1 fruit fly cellular context compared by ENCODE assay signal in genomic region chrX:18838929-18839576, dm6.
TF ChIP-seq lines count a peak whose summit lies in the region.

No protein-coding gene starts in this region.

TF ChIP-seq in whole organism, embryonic, 481 proteins besides CTCF, POLR2A, EP300 and RAD21 (continued from another document):
- no peak for TF ChIP-seq HLHmδ (GFP tag; optimal IDR thresholded peaks at IDR 0.05; lab: Kevin White, UChicago)
- TF ChIP-seq Stat92E (GFP tag; optimal IDR thresholded peaks at IDR 0.05; lab: Kevin White, UChicago), result no peak
- no peak for TF ChIP-seq dysf (GFP tag; IDR thresholded peaks at IDR 0.05; lab: Robert Waterston, UW)
- no peak for TF ChIP-seq ems (GFP tag; optimal IDR thresholded peaks at IDR 0.05; lab: Kevin White, UChicago)
- TF ChIP-seq btn (GFP tag; optimal IDR thresholded peaks at IDR 0.05; lab: Kevin White, UChicago), result no peak
- TF ChIP-seq Lim3 (GFP tag; IDR thresholded peaks at IDR 0.05; lab: Robert Waterston, UW), result no peak
- no peak for TF ChIP-seq ssp (GFP tag; IDR thresholded peaks at IDR 0.05; lab: Robert Waterston, UW)
- no peak for TF ChIP-seq CG9727 (GFP tag; optimal IDR thresholded peaks at IDR 0.05; lab: Kevin White, UChicago)
- TF ChIP-seq CG3065 (GFP tag; optimal IDR thresholded peaks at IDR 0.05; lab: Kevin White, UChicago), result no peak
- TF ChIP-seq CG15073 (GFP tag; optimal IDR thresholded peaks at IDR 0.05; lab: Kevin White, UChicago), result no peak
- TF ChIP-seq Taf1 (GFP tag; IDR thresholded peaks at IDR 0.05; lab: Robert Waterston, UW), result no peak
- no peak for TF ChIP-seq CG18011 (GFP tag; optimal IDR thresholded peaks at IDR 0.05; lab: Kevin White, UChicago)
- TF ChIP-seq ERR (GFP tag; optimal IDR thresholded peaks at IDR 0.05; lab: Kevin White, UChicago), result no peak
- no peak for TF ChIP-seq CG8924 (tag; optimal IDR thresholded peaks at IDR 0.05; lab: Kevin White, UChicago)
- no peak for TF ChIP-seq Chrac-16 (GFP tag; optimal IDR thresholded peaks at IDR 0.05; lab: Kevin White, UChicago)
- no peak for TF ChIP-seq zfh1 (GFP tag; IDR thresholded peaks at IDR 0.05; lab: Robert Waterston, UW)
- TF ChIP-seq Jarid2 (GFP tag; optimal IDR thresholded peaks at IDR 0.05; lab: Kevin White, UChicago), result no peak
- no peak for TF ChIP-seq gro (GFP tag; optimal IDR thresholded peaks at IDR 0.05; lab: Kevin White, UChicago)
- no peak for TF ChIP-seq gt (GFP tag; IDR thresholded peaks at IDR 0.05; lab: Robert Waterston, UW)
- TF ChIP-seq twi (tag; optimal IDR thresholded peaks at IDR 0.05; lab: Kevin White, UChicago), result no peak
- TF ChIP-seq CG12299 (tag; optimal IDR thresholded peaks at IDR 0.05; lab: Kevin White, UChicago), result no peak
- no peak for TF ChIP-seq fru (optimal IDR thresholded peaks at IDR 0.05; lab: Kevin White, UChicago)
- no peak for TF ChIP-seq TFAM (GFP tag; optimal IDR thresholded peaks at IDR 0.05; lab: Kevin White, UChicago)
- TF ChIP-seq Hmx (GFP tag; optimal IDR thresholded peaks at IDR 0.05; lab: Kevin White, UChicago), result no peak
- no peak for TF ChIP-seq Pdp1 (GFP tag; optimal IDR thresholded peaks at IDR 0.05; lab: Kevin White, UChicago)
- TF ChIP-seq CG4707 (GFP tag; optimal IDR thresholded peaks at IDR 0.05; lab: Kevin White, UChicago), result peak; percentile 17
- no peak for TF ChIP-seq Neu2 (GFP tag; optimal IDR thresholded peaks at IDR 0.05; lab: Kevin White, UChicago; ENCODE audit: borderline replicate concordance)
- no peak for TF ChIP-seq Doc3 (GFP tag; IDR thresholded peaks at IDR 0.05; lab: Robert Waterston, UW; ENCODE audit: partially characterized antibody)
- TF ChIP-seq hkb (optimal IDR thresholded peaks at IDR 0.05; lab: Kevin White, UChicago), result no peak
- no peak for TF ChIP-seq hkb (GFP tag; IDR thresholded peaks at IDR 0.05; lab: Robert Waterston, UW)
- no peak for TF ChIP-seq sqz (GFP tag; optimal IDR thresholded peaks at IDR 0.05; lab: Kevin White, UChicago)
- no peak for TF ChIP-seq Atf-2 (GFP tag; optimal IDR thresholded peaks at IDR 0.05; lab: Kevin White, UChicago)
- TF ChIP-seq cato (GFP tag; optimal IDR thresholded peaks at IDR 0.05; lab: Kevin White, UChicago; ENCODE audit: borderline replicate concordance), result no peak
- peak; percentile 12 for TF ChIP-seq CG2678 (tag; optimal IDR thresholded peaks at IDR 0.05; lab: Kevin White, UChicago)
- TF ChIP-seq crc (GFP tag; optimal IDR thresholded peaks at IDR 0.05; lab: Kevin White, UChicago), result no peak
- TF ChIP-seq oc (tag; optimal IDR thresholded peaks at IDR 0.05; lab: Kevin White, UChicago), result no peak
- no peak for TF ChIP-seq CG16815 (GFP tag; optimal IDR thresholded peaks at IDR 0.05; lab: Kevin White, UChicago)
- TF ChIP-seq CkIIα-i1 (GFP tag; IDR thresholded peaks at IDR 0.05; lab: Robert Waterston, UW), result no peak
- TF ChIP-seq ken (GFP tag; IDR thresholded peaks at IDR 0.05; lab: Robert Waterston, UW), result no peak
- peak; percentile 25 for TF ChIP-seq CG11504 (tag; optimal IDR thresholded peaks at IDR 0.05; lab: Kevin White, UChicago)
- TF ChIP-seq Dbx (GFP tag; IDR thresholded peaks at IDR 0.05; lab: Robert Waterston, UW), result no peak
- TF ChIP-seq dati (GFP tag; IDR thresholded peaks at IDR 0.05; lab: Robert Waterston, UW), result no peak
- TF ChIP-seq CG30431 (GFP tag; optimal IDR thresholded peaks at IDR 0.05; lab: Kevin White, UChicago), result no peak
- TF ChIP-seq PHDP (tag; optimal IDR thresholded peaks at IDR 0.05; lab: Kevin White, UChicago), result peak; percentile 17
- no peak for TF ChIP-seq CG32767 (GFP tag; IDR thresholded peaks at IDR 0.05; lab: Robert Waterston, UW)
- no peak for TF ChIP-seq CG13894 (tag; optimal IDR thresholded peaks at IDR 0.05; lab: Kevin White, UChicago)
- TF ChIP-seq CG6813 (GFP tag; optimal IDR thresholded peaks at IDR 0.05; lab: Kevin White, UChicago), result peak; percentile 26
- no peak for TF ChIP-seq E2f2 (GFP tag; IDR thresholded peaks at IDR 0.05; lab: Robert Waterston, UW)
- TF ChIP-seq Dll (GFP tag; IDR thresholded peaks at IDR 0.05; lab: Robert Waterston, UW; ENCODE audit: partially characterized antibody), result no peak
- TF ChIP-seq Oli (tag; optimal IDR thresholded peaks at IDR 0.05; lab: Kevin White, UChicago), result no peak
- no peak for TF ChIP-seq nmo (GFP tag; optimal IDR thresholded peaks at IDR 0.05; lab: Kevin White, UChicago)
- no peak for TF ChIP-seq slp2 (GFP tag; optimal IDR thresholded peaks at IDR 0.05; lab: Kevin White, UChicago)
- TF ChIP-seq zf30C (GFP tag; optimal IDR thresholded peaks at IDR 0.05; lab: Kevin White, UChicago), result no peak
- TF ChIP-seq sd (tag; optimal IDR thresholded peaks at IDR 0.05; lab: Kevin White, UChicago), result no peak
- TF ChIP-seq CG10654 (GFP tag; optimal IDR thresholded peaks at IDR 0.05; lab: Kevin White, UChicago), result no peak
- no peak for TF ChIP-seq C15 (GFP tag; IDR thresholded peaks at IDR 0.05; lab: Robert Waterston, UW)
- TF ChIP-seq Blimp-1 (GFP tag; optimal IDR thresholded peaks at IDR 0.05; lab: Kevin White, UChicago), result peak; percentile 2
- TF ChIP-seq CG1602 (GFP tag; optimal IDR thresholded peaks at IDR 0.05; lab: Kevin White, UChicago), result no peak
- TF ChIP-seq CG7372 (GFP tag; IDR thresholded peaks at IDR 0.05; lab: Robert Waterston, UW), result no peak
- no peak for TF ChIP-seq CG18764 (GFP tag; optimal IDR thresholded peaks at IDR 0.05; lab: Kevin White, UChicago)
- TF ChIP-seq Fer1 (GFP tag; optimal IDR thresholded peaks at IDR 0.05; lab: Kevin White, UChicago), result no peak
- peak; percentile 35; the same call in 1 of the 3 replicates for TF ChIP-seq CG17361 (GFP tag; IDR thresholded peaks at IDR 0.05; lab: Robert Waterston, UW)
- no peak for TF ChIP-seq tap (tag; optimal IDR thresholded peaks at IDR 0.05; lab: Kevin White, UChicago)
- TF ChIP-seq CG10462 (GFP tag; optimal IDR thresholded peaks at IDR 0.05; lab: Kevin White, UChicago), result no peak
- TF ChIP-seq CG17829 (tag; optimal IDR thresholded peaks at IDR 0.05; lab: Kevin White, UChicago), result no peak
- TF ChIP-seq CG4730 (GFP tag; IDR thresholded peaks at IDR 0.05; lab: Robert Waterston, UW), result no peak
- no peak for TF ChIP-seq corto (GFP tag; optimal IDR thresholded peaks at IDR 0.05; lab: Kevin White, UChicago)
- TF ChIP-seq psq (GFP tag; optimal IDR thresholded peaks at IDR 0.05; lab: Kevin White, UChicago), result no peak
